Fruit fly (Drosophila melanogaster): Measurements from ENCODE around the gene CG14312.
A peak's percentile ranks its signal among the peaks of the same experiment; 100 is the strongest.

- TF ChIP-seq Hey (tag; optimal IDR thresholded peaks at IDR 0.05) (no peak), ssp (GFP tag; IDR thresholded peaks at IDR 0.05) (peak; percentile 47), MESR4 (GFP tag; optimal IDR thresholded peaks at IDR 0.05) (peak; percentile 93), ab (GFP tag; optimal IDR thresholded peaks at IDR 0.05) (no peak), CG3407 (GFP tag; optimal IDR thresholded peaks at IDR 0.05) (no peak), CG17328 (GFP tag; IDR thresholded peaks at IDR 0.05) (no peak), CG17568 (GFP tag; optimal IDR thresholded peaks at IDR 0.05) (no peak), BtbVII (GFP tag; optimal IDR thresholded peaks at IDR 0.05) (no peak)
Measured at dm6 chr3R:18274328-18275098, 8.8 kb downstream of the CG14312 start, which contains the start of the genes Vps39 and eIF1A.
